Fruit fly (Drosophila melanogaster) whole organism, adult: Measurements from ENCODE around the gene NTPase.

Source experiments
- CG11617 ChIP-seq: fragments of 200-800 bp; sonication (Bioruptor generic); optimal IDR thresholded peaks from 2 replicates; lab custom pipeline; 2017; ENCODE audit warnings: mild to moderate bottlenecking, missing biosample characterization, missing genetic modification reagents, missing genetic modification characterization
- CG12768 ChIP-seq: fragments of 200-800 bp; sonication (Bioruptor generic); optimal IDR thresholded peaks from 2 replicates; lab custom pipeline; 2017; ENCODE audit warnings: missing biosample characterization, missing genetic modification characterization, mild to moderate bottlenecking, moderate library complexity, missing genetic modification reagents
- CG14711 ChIP-seq: fragments of 200-800 bp; sonication (Bioruptor generic); optimal IDR thresholded peaks from 2 replicates; lab custom pipeline; 2018; ENCODE audit warnings: missing biosample characterization, mild to moderate bottlenecking, missing genetic modification characterization, moderate library complexity
- CG1620 ChIP-seq: fragments of 200-800 bp; sonication (Bioruptor generic); optimal IDR thresholded peaks from 2 replicates; lab custom pipeline; 2016; ENCODE audit warnings: missing biosample characterization, missing genetic modification characterization
- CG33017 ChIP-seq: fragments of 200-800 bp; sonication (Bioruptor generic); optimal IDR thresholded peaks from 2 replicates; lab custom pipeline; 2018; ENCODE audit warnings: missing biosample characterization, mild to moderate bottlenecking, missing genetic modification characterization, moderate library complexity
- CG5204 ChIP-seq: fragments of 200-800 bp; sonication (Bioruptor generic); optimal IDR thresholded peaks from 2 replicates; lab custom pipeline; 2016; ENCODE audit warnings: missing biosample characterization, missing genetic modification characterization
- CG7045 ChIP-seq: fragments of 200-800 bp; sonication (Bioruptor generic); optimal IDR thresholded peaks from 2 replicates; lab custom pipeline; 2017; ENCODE audit warnings: missing biosample characterization, mild to moderate bottlenecking, missing genetic modification characterization
- CG7101 ChIP-seq: fragments of 200-800 bp; sonication (Bioruptor generic); optimal IDR thresholded peaks from 2 replicates; lab custom pipeline; 2018; ENCODE audit warnings: missing biosample characterization, mild to moderate bottlenecking, missing genetic modification characterization, moderate library complexity
- Clk ChIP-seq: fragments of 200-800 bp; sonication (Bioruptor generic); optimal IDR thresholded peaks from 2 replicates; lab custom pipeline; 2017; ENCODE audit warnings: missing biosample characterization, missing genetic modification characterization
- Crg-1 ChIP-seq: fragments of 200-800 bp; sonication (Bioruptor generic); optimal IDR thresholded peaks from 2 replicates; lab custom pipeline; 2016; ENCODE audit warnings: missing biosample characterization, missing genetic modification characterization
- Hr96 ChIP-seq: fragments of 200-800 bp; sonication (Bioruptor generic); optimal IDR thresholded peaks from 2 replicates; lab custom pipeline; 2016; ENCODE audit warnings: missing biosample characterization, missing genetic modification characterization
- Mnt ChIP-seq: fragments of 200-800 bp; sonication (Bioruptor generic); optimal IDR thresholded peaks from 2 replicates; lab custom pipeline; 2016; ENCODE audit warnings: missing biosample characterization, mild to moderate bottlenecking, missing genetic modification characterization
- bab1 ChIP-seq: fragments of 200-800 bp; sonication (Bioruptor generic); optimal IDR thresholded peaks from 3 replicates; lab custom pipeline; 2019; ENCODE audit warnings: missing biosample characterization, mild to moderate bottlenecking, missing genetic modification characterization, moderate library complexity
- cic ChIP-seq: fragments of 200-800 bp; sonication (Bioruptor generic); optimal IDR thresholded peaks from 2 replicates; lab custom pipeline; 2017; ENCODE audit warnings: missing biosample characterization, mild to moderate bottlenecking, missing genetic modification characterization, moderate library complexity
- cnc ChIP-seq, 2 experiments: fragments of >200 bp; optimal IDR thresholded peaks; 2 replicates each; lab custom pipeline; 2017
- kay ChIP-seq: fragments of 200-800 bp; sonication (Bioruptor generic); peaks from one replicate; lab custom pipeline; 2016; ENCODE audit warnings: missing biosample characterization, missing genetic modification characterization, borderline replicate concordance
- ovo ChIP-seq: fragments of 200-800 bp; sonication (Bioruptor generic); optimal IDR thresholded peaks from 2 replicates; lab custom pipeline; 2016; ENCODE audit warnings: missing biosample characterization, missing genetic modification characterization
- pad ChIP-seq: fragments of 200-800 bp; sonication (Bioruptor generic); optimal IDR thresholded peaks from 3 replicates; lab custom pipeline; 2017; ENCODE audit warnings: missing biosample characterization, missing genetic modification characterization, mild to moderate bottlenecking, moderate library complexity, missing genetic modification reagents
- tj ChIP-seq: fragments of 200-800 bp; sonication (Bioruptor generic); optimal IDR thresholded peaks from 3 replicates; lab custom pipeline; 2017; ENCODE audit warnings: missing biosample characterization, mild to moderate bottlenecking, missing genetic modification characterization, moderate library complexity
- toe ChIP-seq: fragments of 200-800 bp; sonication (Bioruptor generic); optimal IDR thresholded peaks from 2 replicates; lab custom pipeline; 2016; ENCODE audit warnings: missing biosample characterization, missing genetic modification characterization

The NTPase gene

DNA sequence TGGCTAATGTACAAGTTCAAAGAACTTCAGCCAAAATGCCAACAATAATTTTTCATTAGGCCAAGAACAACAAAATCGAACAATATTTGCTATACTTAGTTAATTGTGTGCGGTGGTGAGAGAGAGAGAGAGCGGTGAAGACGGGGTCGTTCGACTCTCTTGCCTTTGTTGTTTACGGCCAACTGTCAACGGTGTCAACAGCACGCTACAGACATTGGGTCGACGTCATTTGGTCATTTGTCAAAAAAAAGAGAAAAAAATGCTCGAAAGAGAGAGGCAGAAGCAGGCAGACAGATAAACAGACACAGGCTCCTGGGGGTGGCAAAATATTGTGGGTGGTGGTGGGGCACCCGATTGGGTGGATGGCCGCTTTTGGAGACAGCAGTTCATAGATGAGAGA lies 23.8 kb upstream of the NTPase start:
- TF ChIP-seq CG33017 (tag; lab: Kevin White, UChicago) (no peak), pad (GFP tag; lab: Kevin White, UChicago) (no peak), cic (GFP tag; lab: Kevin White, UChicago) (no peak), CG5204 (GFP tag; lab: Kevin White, UChicago) (no peak), ovo (GFP tag; lab: Kevin White, UChicago) (no peak), CG11617 (GFP tag; lab: Kevin White, UChicago) (no peak), CG12768 (GFP tag; lab: Kevin White, UChicago) (no peak), CG7101 (tag; lab: Kevin White, UChicago) (no peak), toe (GFP tag; lab: Kevin White, UChicago) (no peak), Clk (GFP tag; lab: Kevin White, UChicago) (no peak), CG7045 (GFP tag; lab: Kevin White, UChicago) (no peak), Mnt (GFP tag; lab: Kevin White, UChicago) (no peak), CG14711 (tag; lab: Kevin White, UChicago) (no peak), Hr96 (GFP tag; lab: Kevin White, UChicago) (no peak), tj (GFP tag; lab: Kevin White, UChicago) (no peak), Crg-1 (GFP tag; lab: Kevin White, UChicago) (no peak), CG1620 (GFP tag; lab: Kevin White, UChicago) (no peak)

DNA sequence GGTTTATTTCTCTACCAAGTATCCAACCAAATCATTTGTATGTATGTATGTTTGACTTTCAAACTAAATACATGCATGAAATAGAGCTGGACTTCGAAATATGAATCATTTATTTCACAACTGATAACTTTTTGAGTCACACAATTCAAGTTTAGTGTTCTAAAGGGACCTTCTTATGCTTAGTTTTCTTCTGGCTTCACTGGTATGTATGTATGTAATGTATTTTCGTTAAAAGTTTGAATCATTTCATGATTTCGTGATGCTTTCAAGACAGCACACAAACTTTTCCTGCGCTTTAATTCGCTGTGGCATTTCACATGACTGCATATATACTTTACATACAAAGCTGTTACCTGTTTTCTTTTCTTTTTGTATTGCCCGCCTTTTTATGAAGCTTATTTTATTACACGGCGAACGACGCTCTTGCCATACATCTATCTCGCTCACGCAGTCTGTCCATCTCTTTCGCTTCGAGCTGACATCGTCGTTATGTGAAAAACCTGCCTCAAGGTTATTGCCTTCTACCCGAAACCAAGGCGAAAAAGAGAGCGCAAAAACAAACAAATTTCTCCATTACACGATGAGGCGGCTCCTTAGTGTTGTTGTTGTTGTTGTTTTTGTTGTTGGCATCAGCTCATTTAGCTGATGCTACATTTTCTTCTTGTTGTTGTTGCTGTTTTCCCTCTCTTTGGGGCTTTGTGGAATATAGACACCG lies 22.9 kb upstream of the NTPase start:
- TF ChIP-seq tj (GFP tag; lab: Kevin White, UChicago) (peak; percentile 99), cic (GFP tag; lab: Kevin White, UChicago) (no peak), kay (GFP tag; lab: Kevin White, UChicago) (no peak), CG7045 (GFP tag; lab: Kevin White, UChicago) (no peak)

DNA sequence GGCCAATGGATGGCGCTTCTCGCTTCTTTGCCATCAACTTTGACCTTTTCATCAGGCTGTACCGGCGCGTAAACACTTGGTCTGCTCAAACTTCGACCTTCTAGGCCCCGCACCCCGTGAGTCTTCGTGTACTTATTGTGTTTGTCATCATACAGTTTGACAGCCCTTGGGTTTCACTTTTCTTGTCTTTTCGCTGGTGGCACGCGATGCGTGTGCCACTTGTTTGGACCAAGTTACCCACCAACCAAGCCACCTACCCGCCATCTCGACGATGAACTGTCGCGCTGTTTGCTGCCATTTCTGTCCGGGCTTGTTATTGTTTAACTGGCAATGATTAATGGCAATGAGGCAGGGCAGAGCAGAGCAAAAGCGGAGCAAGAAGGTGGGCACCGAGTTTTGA lies 22.1 kb upstream of the NTPase start:
- TF ChIP-seq CG14711 (tag; lab: Kevin White, UChicago) (no peak), CG1620 (GFP tag; lab: Kevin White, UChicago) (no peak), Mnt (GFP tag; lab: Kevin White, UChicago) (no peak), CG7045 (GFP tag; lab: Kevin White, UChicago) (no peak), kay (GFP tag; lab: Kevin White, UChicago) (no peak), CG7101 (tag; lab: Kevin White, UChicago) (no peak), bab1 (GFP tag; lab: Kevin White, UChicago) (no peak), Hr96 (GFP tag; lab: Kevin White, UChicago) (no peak), CG11617 (GFP tag; lab: Kevin White, UChicago) (no peak), toe (GFP tag; lab: Kevin White, UChicago) (no peak), pad (GFP tag; lab: Kevin White, UChicago) (no peak), tj (GFP tag; lab: Kevin White, UChicago) (no peak), CG12768 (GFP tag; lab: Kevin White, UChicago) (no peak), CG33017 (tag; lab: Kevin White, UChicago) (no peak), cic (GFP tag; lab: Kevin White, UChicago) (no peak), cnc (optimal IDR thresholded peaks at IDR 0.05; lab: Kevin White, UChicago) (no peak), Clk (GFP tag; lab: Kevin White, UChicago) (no peak), Crg-1 (GFP tag; lab: Kevin White, UChicago) (no peak)

DNA sequence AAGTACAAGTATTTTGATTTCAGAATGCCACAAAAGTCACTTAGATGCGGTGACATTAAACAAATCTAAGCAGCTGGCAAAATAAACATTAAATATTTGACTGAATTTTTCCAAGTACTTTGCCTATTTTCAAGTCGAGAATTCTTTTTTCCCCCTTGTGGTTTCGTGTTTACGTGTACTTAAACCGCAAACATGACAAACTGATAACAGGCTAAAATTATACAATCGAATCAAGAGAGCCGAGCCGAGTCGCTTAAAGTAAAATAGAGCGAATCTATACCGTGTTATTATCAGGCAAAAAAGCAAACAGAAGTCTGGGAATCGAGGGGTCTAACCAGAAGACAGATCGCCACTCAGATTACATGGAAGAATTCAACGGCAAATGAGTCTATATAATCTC lies 20.5 kb upstream of the NTPase start:
- TF ChIP-seq Hr96 (GFP tag; lab: Kevin White, UChicago), result no peak
- peak; percentile 28 for TF ChIP-seq ovo (GFP tag; lab: Kevin White, UChicago)
- peak; percentile 24 for TF ChIP-seq pad (GFP tag; lab: Kevin White, UChicago)
- TF ChIP-seq CG1620 (GFP tag; lab: Kevin White, UChicago), result no peak
- TF ChIP-seq CG33017 (tag; lab: Kevin White, UChicago), result no peak
- TF ChIP-seq CG5204 (GFP tag; lab: Kevin White, UChicago), result no peak
- no peak for TF ChIP-seq kay (GFP tag; lab: Kevin White, UChicago)
- no peak for TF ChIP-seq toe (GFP tag; lab: Kevin White, UChicago)
- peak; percentile 26 for TF ChIP-seq CG7045 (GFP tag; lab: Kevin White, UChicago)
- TF ChIP-seq CG11617 (GFP tag; lab: Kevin White, UChicago), result peak; percentile 23
- TF ChIP-seq Crg-1 (GFP tag; lab: Kevin White, UChicago), result no peak
- TF ChIP-seq tj (GFP tag; lab: Kevin White, UChicago), result peak; percentile 3
- no peak for TF ChIP-seq Mnt (GFP tag; lab: Kevin White, UChicago)
- TF ChIP-seq CG7101 (tag; lab: Kevin White, UChicago), result peak; percentile 2
- TF ChIP-seq cnc (optimal IDR thresholded peaks at IDR 0.05; lab: Kevin White, UChicago), result no peak
- no peak for TF ChIP-seq Clk (GFP tag; lab: Kevin White, UChicago)
- TF ChIP-seq CG14711 (tag; lab: Kevin White, UChicago), result no peak
- peak; percentile 64 for TF ChIP-seq cic (GFP tag; lab: Kevin White, UChicago)
- no peak for TF ChIP-seq bab1 (GFP tag; lab: Kevin White, UChicago)
- peak; percentile 57 for TF ChIP-seq CG12768 (GFP tag; lab: Kevin White, UChicago)

DNA sequence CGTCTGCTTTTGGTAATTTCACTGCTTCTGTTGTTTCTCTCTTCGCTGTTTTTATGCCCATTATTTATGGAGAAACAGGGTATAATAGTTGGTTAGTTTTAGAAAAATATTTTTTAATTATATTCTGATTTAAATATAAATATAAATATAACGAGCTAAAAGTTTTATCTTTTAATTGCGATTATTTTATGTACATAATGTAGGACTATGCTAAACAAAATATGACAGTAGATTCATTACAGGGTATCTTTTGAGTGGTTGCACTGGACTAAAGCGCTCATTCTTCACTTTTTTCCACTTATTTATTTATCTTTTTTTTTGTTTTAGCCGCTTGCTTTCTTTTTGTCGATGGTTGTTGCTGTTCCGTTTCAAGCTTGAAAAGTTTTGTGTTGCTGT lies 19.4 kb upstream of the NTPase start:
- TF ChIP-seq CG33017 (tag; lab: Kevin White, UChicago) (peak; percentile 42), bab1 (GFP tag; lab: Kevin White, UChicago) (peak; percentile 92), CG14711 (tag; lab: Kevin White, UChicago) (peak; percentile 68), Mnt (GFP tag; lab: Kevin White, UChicago) (no peak), cic (GFP tag; lab: Kevin White, UChicago) (no peak), tj (GFP tag; lab: Kevin White, UChicago) (peak; percentile 69), CG7101 (tag; lab: Kevin White, UChicago) (peak; percentile 65)
